Worm (Caenorhabditis elegans) whole organism, L1 larva: ENCODE data around the gene F22E5.1.
A peak's percentile ranks its signal among the peaks of the same experiment; 100 is the strongest.

Experiments
- C16A3.4 ChIP-seq: fragments of 150-350 bp; optimal IDR thresholded peaks from 2 replicates; lab custom pipeline; 2014; ENCODE audit warnings: missing biosample characterization, missing genetic modification characterization
- C34B4.2 ChIP-seq: sonication (generic microtip); optimal IDR thresholded peaks from 2 replicates; lab custom pipeline; 2017; ENCODE audit warnings: mild to moderate bottlenecking, missing genetic modification characterization, missing compliant biosample characterization
- F16B12.6 ChIP-seq: fragments of 150-350 bp; optimal IDR thresholded peaks from 2 replicates; lab custom pipeline; 2014; ENCODE audit warnings: missing biosample characterization, missing genetic modification characterization
- aha-1 ChIP-seq: fragments of 150-350 bp; optimal IDR thresholded peaks from 2 replicates; lab custom pipeline; 2014; ENCODE audit warnings: missing biosample characterization, missing genetic modification characterization
- alr-1 ChIP-seq: fragments of 200-800 bp; sonication (Bioruptor generic); optimal IDR thresholded peaks from 2 replicates; lab custom pipeline; 2018; ENCODE audit warnings: borderline replicate concordance, mild to moderate bottlenecking, missing genetic modification characterization, missing compliant biosample characterization
- ceh-82 ChIP-seq, 3 experiments: fragments of 150-350 bp in 1 of 3; sonication (generic microtip) in 2 of 3; optimal IDR thresholded peaks; 2 replicates each; lab custom pipeline; 2014 to 2017; ENCODE audit warnings: missing biosample characterization in 3 of 3, missing genetic modification characterization in 3 of 3
- ceh-88 ChIP-seq: fragments of 200-800 bp; sonication (Bioruptor generic); IDR thresholded peaks from 2 replicates; pipeline ENCODE4 v1.3.6; 2022; ENCODE audit warnings: missing genetic modification characterization, missing compliant biosample characterization
- dpl-1 ChIP-seq, 3 experiments: fragments of 150-350 bp in 2 of 3; sonication (generic microtip) in 1 of 3; optimal IDR thresholded peaks; 2 replicates each; lab custom pipeline; 2014 to 2017; ENCODE audit warnings: missing biosample characterization in 3 of 3, missing genetic modification characterization in 3 of 3, missing genetic modification reagents in 3 of 3
- efl-1 ChIP-seq, 4 experiments: fragments of 150-350 bp; optimal IDR thresholded peaks in 3 of 4; peaks in 1 of 4; 1 replicate in 1 of 4; 2 replicates in 3 of 4; lab custom pipeline; 2014; ENCODE audit warnings: missing biosample characterization in 2 of 4, missing genetic modification characterization in 2 of 4, missing genetic modification reagents in 2 of 4
- egl-27 ChIP-seq, 2 experiments: fragments of 150-350 bp in 1 of 2; sonication (generic microtip); optimal IDR thresholded peaks; 3 replicates each; lab custom pipeline; 2017 to 2018; ENCODE audit warnings: missing biosample characterization in 2 of 2, missing genetic modification characterization in 2 of 2, missing genetic modification reagents in 2 of 2
- elt-3 ChIP-seq, 6 experiments: fragments of 150-350 bp in 1 of 6; sonication (generic microtip); optimal IDR thresholded peaks; 2 replicates each; lab custom pipeline; 2017 to 2018; ENCODE audit warnings: missing biosample characterization in 6 of 6, missing genetic modification characterization in 6 of 6, inconsistent platforms in 1 of 6
- fkh-10 ChIP-seq: sonication (generic microtip); optimal IDR thresholded peaks from 2 replicates; lab custom pipeline; 2017; ENCODE audit warnings: missing biosample characterization, missing genetic modification reagents, missing genetic modification characterization
- fkh-8 ChIP-seq: sonication (generic microtip); optimal IDR thresholded peaks from 2 replicates; lab custom pipeline; 2016; ENCODE audit warnings: mild to moderate bottlenecking, missing genetic modification characterization, missing compliant biosample characterization
- fos-1 ChIP-seq: fragments of 150-350 bp; optimal IDR thresholded peaks from 2 replicates; lab custom pipeline; 2014; ENCODE audit warnings: missing biosample characterization, missing genetic modification characterization
- grh-1 ChIP-seq: fragments of 200-800 bp; sonication (Bioruptor generic); IDR thresholded peaks from 2 replicates; pipeline ENCODE4 v1.3.6; 2022; ENCODE audit warnings: missing genetic modification reagents, missing genetic modification characterization, missing compliant biosample characterization
- hlh-4 ChIP-seq: sonication (generic microtip); optimal IDR thresholded peaks from 2 replicates; lab custom pipeline; 2016; ENCODE audit warnings: mild to moderate bottlenecking, missing genetic modification characterization, missing compliant biosample characterization
- hpl-2 ChIP-seq: fragments of 150-350 bp; optimal IDR thresholded peaks from 2 replicates; lab custom pipeline; 2014; ENCODE audit warnings: missing biosample characterization, missing genetic modification reagents, missing genetic modification characterization
- jun-1 ChIP-seq: fragments of 150-350 bp; optimal IDR thresholded peaks from 2 replicates; lab custom pipeline; 2014; ENCODE audit warnings: missing biosample characterization, missing genetic modification reagents, missing genetic modification characterization
- lin-13 ChIP-seq: fragments of 150-350 bp; optimal IDR thresholded peaks from 2 replicates; lab custom pipeline; 2014; ENCODE audit warnings: missing biosample characterization, missing genetic modification reagents, missing genetic modification characterization
- lin-14 ChIP-seq: fragments of 200-800 bp; sonication (Bioruptor generic); optimal IDR thresholded peaks from 2 replicates; lab custom pipeline; 2018; ENCODE audit warnings: mild to moderate bottlenecking, missing genetic modification characterization, moderate library complexity, missing compliant biosample characterization
- lin-35 ChIP-seq, 2 experiments: fragments of 150-350 bp; optimal IDR thresholded peaks; 2 replicates each; lab custom pipeline; 2014; ENCODE audit warnings: missing biosample characterization in 2 of 2, missing genetic modification characterization in 2 of 2, missing genetic modification reagents in 2 of 2
- lin-39 ChIP-seq: fragments of 150-350 bp; optimal IDR thresholded peaks from 2 replicates; lab custom pipeline; 2014; ENCODE audit warnings: missing biosample characterization, missing genetic modification reagents, missing genetic modification characterization
- lir-3 ChIP-seq: sonication (generic microtip); optimal IDR thresholded peaks from 2 replicates; lab custom pipeline; 2016; ENCODE audit warnings: mild to moderate bottlenecking, missing genetic modification characterization, moderate library complexity, missing compliant biosample characterization; ENCODE audit not compliant: poor library complexity
- lsy-2 ChIP-seq, 2 experiments: fragments of 150-350 bp; optimal IDR thresholded peaks; 2 replicates each; lab custom pipeline; 2014; ENCODE audit warnings: missing biosample characterization in 2 of 2, missing genetic modification characterization in 2 of 2
- mep-1 ChIP-seq: fragments of 150-350 bp; optimal IDR thresholded peaks from 2 replicates; lab custom pipeline; 2014; ENCODE audit warnings: missing biosample characterization, missing genetic modification characterization
- nhr-11 ChIP-seq: fragments of 150-350 bp; optimal IDR thresholded peaks from 2 replicates; lab custom pipeline; 2014; ENCODE audit warnings: missing biosample characterization, missing genetic modification characterization
- nhr-19 ChIP-seq: fragments of 200-800 bp; sonication (Bioruptor generic); conservative IDR thresholded peaks from 2 replicates; pipeline ENCODE4 v1.3.6; 2022; ENCODE audit warnings: missing genetic modification characterization, missing compliant biosample characterization
- nhr-20 ChIP-seq: sonication (generic microtip); optimal IDR thresholded peaks from 2 replicates; lab custom pipeline; 2016; ENCODE audit warnings: mild to moderate bottlenecking, missing genetic modification characterization, missing compliant biosample characterization
- nhr-28 ChIP-seq: fragments of 150-350 bp; optimal IDR thresholded peaks from 2 replicates; lab custom pipeline; 2014; ENCODE audit warnings: missing biosample characterization, missing genetic modification characterization
- nhr-47 ChIP-seq: sonication (generic microtip); optimal IDR thresholded peaks from 2 replicates; lab custom pipeline; 2016; ENCODE audit warnings: mild to moderate bottlenecking, missing genetic modification characterization, moderate library complexity, missing compliant biosample characterization
- nhr-71 ChIP-seq: sonication (generic microtip); optimal IDR thresholded peaks from 2 replicates; lab custom pipeline; 2016; ENCODE audit warnings: mild to moderate bottlenecking, missing genetic modification characterization, moderate library complexity, missing compliant biosample characterization
- nhr-76 ChIP-seq: sonication (generic microtip); optimal IDR thresholded peaks from 2 replicates; lab custom pipeline; 2017; ENCODE audit warnings: missing biosample characterization, missing genetic modification characterization
- nhr-85 ChIP-seq: sonication (generic microtip); peaks from one replicate; lab custom pipeline; 2016; ENCODE audit warnings: missing genetic modification characterization, inconsistent platforms, missing compliant biosample characterization
- nhr-90 ChIP-seq: sonication (generic microtip); optimal IDR thresholded peaks from 2 replicates; lab custom pipeline; 2016; ENCODE audit warnings: mild to moderate bottlenecking, missing genetic modification characterization, missing compliant biosample characterization; ENCODE audit not compliant: poor library complexity
- pqm-1 ChIP-seq: sonication (generic microtip); optimal IDR thresholded peaks from 3 replicates; lab custom pipeline; 2017; ENCODE audit warnings: missing biosample characterization, missing genetic modification characterization
- rnt-1 ChIP-seq: sonication (generic microtip); optimal IDR thresholded peaks from 2 replicates; lab custom pipeline; 2016; ENCODE audit warnings: mild to moderate bottlenecking, missing genetic modification characterization, moderate library complexity, missing compliant biosample characterization
- skn-1 ChIP-seq: fragments of 150-350 bp; optimal IDR thresholded peaks from 2 replicates; lab custom pipeline; 2014; ENCODE audit warnings: missing biosample characterization, missing genetic modification characterization
- snpc-4 ChIP-seq: fragments of 150-350 bp; optimal IDR thresholded peaks from 2 replicates; lab custom pipeline; 2014; ENCODE audit warnings: missing biosample characterization, missing genetic modification characterization
- snu-23 ChIP-seq: sonication (generic microtip); optimal IDR thresholded peaks from 2 replicates; lab custom pipeline; 2016; ENCODE audit warnings: missing genetic modification characterization, missing compliant biosample characterization
- swsn-7 ChIP-seq: sonication (generic microtip); optimal IDR thresholded peaks from 2 replicates; lab custom pipeline; 2016; ENCODE audit warnings: missing genetic modification characterization, missing compliant biosample characterization
- unc-86 ChIP-seq: sonication (generic microtip); optimal IDR thresholded peaks from 2 replicates; lab custom pipeline; 2016; ENCODE audit warnings: missing genetic modification characterization, missing compliant biosample characterization
- unc-98 ChIP-seq: fragments of 200-800 bp; sonication (Bioruptor generic); IDR thresholded peaks from 2 replicates; pipeline ENCODE4 v1.3.6; 2022; ENCODE audit warnings: missing genetic modification characterization, missing compliant biosample characterization
- xbp-1 ChIP-seq: sonication (generic microtip); optimal IDR thresholded peaks from 2 replicates; lab custom pipeline; 2016; ENCODE audit warnings: missing genetic modification characterization, missing compliant biosample characterization
- zag-1 ChIP-seq: fragments of 150-350 bp; optimal IDR thresholded peaks from 2 replicates; lab custom pipeline; 2014; ENCODE audit warnings: missing biosample characterization, missing genetic modification characterization
- zip-4 ChIP-seq: fragments of 200-800 bp; sonication (Bioruptor generic); optimal IDR thresholded peaks from 2 replicates; lab custom pipeline; 2018; ENCODE audit warnings: mild to moderate bottlenecking, missing genetic modification characterization, moderate library complexity, missing compliant biosample characterization
- ztf-11 ChIP-seq, 2 experiments: sonication (generic microtip); optimal IDR thresholded peaks; 2 replicates each; lab custom pipeline; 2016 to 2017; ENCODE audit warnings: missing genetic modification characterization in 2 of 2, missing biosample characterization in 1 of 2, missing compliant biosample characterization in 1 of 2

The F22E5.1 gene

ce11 chrII:2646756-2647155 is 26.8 kb upstream of the F22E5.1 start, which contains the start of gene F22E5.12:
Gene F22E5.12 (minus strand): TSS chrII:2646856.
- TF ChIP-seq xbp-1 (tag; lab: Kevin White, UChicago): peak; percentile 2

- TF ChIP-seq nhr-90: no peak
- no peak for TF ChIP-seq C16A3.4
- 0 out of 2 replicates have a peak, but pooled peaks have one; percentile 9 for TF ChIP-seq nhr-19 (GFP tag; lab: Robert Waterston, UW)
- no peak for TF ChIP-seq nhr-28 (tag; lab: Kevin White, UChicago)
- no peak for TF ChIP-seq nhr-11 (tag; lab: Kevin White, UChicago)
- TF ChIP-seq F16B12.6 (tag; lab: Kevin White, UChicago): no peak
- TF ChIP-seq lir-3 (tag; lab: Kevin White, UChicago): no peak
- TF ChIP-seq ceh-82 (tag; optimal IDR thresholded peaks at IDR 0.05; lab: Kevin White, UChicago): no peak
- TF ChIP-seq nhr-76 (tag; lab: Kevin White, UChicago): no peak
- TF ChIP-seq skn-1 (tag; lab: Kevin White, UChicago): peak; percentile 27
- TF ChIP-seq hlh-4 (tag; lab: Kevin White, UChicago): no peak
- TF ChIP-seq grh-1 (GFP tag; lab: Robert Waterston, UW): no peak
- TF ChIP-seq snpc-4: no peak
- no peak for TF ChIP-seq ceh-88 (GFP tag; lab: Robert Waterston, UW)
- TF ChIP-seq nhr-47 (tag; lab: Kevin White, UChicago): peak; percentile 33
- TF ChIP-seq ztf-11 (tag; optimal IDR thresholded peaks at IDR 0.05; lab: Kevin White, UChicago): no peak
- no peak for TF ChIP-seq fkh-10 (GFP tag; lab: Kevin White, UChicago)
- peak; percentile 52 for TF ChIP-seq fkh-8 (tag; lab: Kevin White, UChicago)
- peak; percentile 61 for TF ChIP-seq nhr-71 (tag; lab: Kevin White, UChicago)
- peak; percentile 68 for TF ChIP-seq snu-23 (GFP tag; lab: Kevin White, UChicago)
- TF ChIP-seq jun-1 (tag; lab: Kevin White, UChicago): no peak
- TF ChIP-seq xbp-1 (tag; lab: Kevin White, UChicago): peak; percentile 21
- peak; percentile 49 for TF ChIP-seq nhr-20 (tag; lab: Kevin White, UChicago)
- TF ChIP-seq lsy-2 (tag; optimal IDR thresholded peaks at IDR 0.05; lab: Kevin White, UChicago): peak; percentile 26 to 51
- TF ChIP-seq mep-1 (tag; lab: Kevin White, UChicago): peak; percentile 44
- TF ChIP-seq lin-13 (GFP tag; lab: Kevin White, UChicago): peak; percentile 38
- TF ChIP-seq elt-3 (tag; optimal IDR thresholded peaks at IDR 0.05; lab: Kevin White, UChicago): no peak
- TF ChIP-seq zag-1 (tag; lab: Kevin White, UChicago): no peak
- no peak for TF ChIP-seq C34B4.2 (tag; lab: Kevin White, UChicago)
- TF ChIP-seq hpl-2 (GFP tag; lab: Kevin White, UChicago): no peak
- no peak for TF ChIP-seq aha-1 (tag; lab: Kevin White, UChicago)
- no peak for TF ChIP-seq fos-1
- peak; percentile 5 to 11 for TF ChIP-seq lin-35 (GFP tag; optimal IDR thresholded peaks at IDR 0.05; lab: Kevin White, UChicago)
- no peak for TF ChIP-seq alr-1 (tag; lab: Kevin White, UChicago)
- TF ChIP-seq efl-1 (optimal IDR thresholded peaks at IDR 0.05; lab: Kevin White, UChicago): peak; percentile 50 to 61
- TF ChIP-seq efl-1 (GFP tag; optimal IDR thresholded peaks at IDR 0.05 in 1 of 2; lab: Kevin White, UChicago): peak; percentile 34 to 67
- TF ChIP-seq lin-39 (tag; lab: Kevin White, UChicago): no peak
- TF ChIP-seq unc-86: no peak
- peak; percentile 47 for TF ChIP-seq swsn-7 (tag; lab: Kevin White, UChicago)
- TF ChIP-seq egl-27 (tag; optimal IDR thresholded peaks at IDR 0.05; lab: Kevin White, UChicago): no peak
- TF ChIP-seq rnt-1 (tag; lab: Kevin White, UChicago): peak; percentile 48
- peak; percentile 47 for TF ChIP-seq nhr-85
- no peak for TF ChIP-seq unc-98 (GFP tag; lab: Robert Waterston, UW)
- peak; percentile 9 to 54 (median 35) for TF ChIP-seq dpl-1 (GFP tag; optimal IDR thresholded peaks at IDR 0.05; lab: Kevin White, UChicago)
- TF ChIP-seq pqm-1 (tag; lab: Kevin White, UChicago): no peak
- TF ChIP-seq zip-4 (GFP tag; lab: Kevin White, UChicago): no peak
- peak; percentile 76 for TF ChIP-seq lin-14
These were observed 24.6 kb upstream of the F22E5.1 start for ce11 chrII:2649015-2649414.
